Worm (Caenorhabditis elegans) whole organism, L1 larva: ENCODE data around the gene rpb-6.

Experiments
- C34B4.2 ChIP-seq: sonication (generic microtip); optimal IDR thresholded peaks from 2 replicates; lab custom pipeline; 2017; ENCODE audit warnings: mild to moderate bottlenecking, missing genetic modification characterization, missing compliant biosample characterization
- aha-1 ChIP-seq: fragments of 150-350 bp; optimal IDR thresholded peaks from 2 replicates; lab custom pipeline; 2014; ENCODE audit warnings: missing biosample characterization, missing genetic modification characterization
- aly-2 ChIP-seq: fragments of 150-350 bp; optimal IDR thresholded peaks from 2 replicates; lab custom pipeline; 2014; ENCODE audit warnings: missing biosample characterization, missing genetic modification characterization
- ama-1 ChIP-seq: fragments of 150-350 bp; optimal IDR thresholded peaks from 2 replicates; lab custom pipeline; 2014
- blmp-1 ChIP-seq: fragments of 150-350 bp; optimal IDR thresholded peaks from 2 replicates; lab custom pipeline; 2014; ENCODE audit warnings: missing biosample characterization, missing genetic modification characterization
- ceh-63 ChIP-seq: fragments of 200-800 bp; sonication (Bioruptor generic); optimal IDR thresholded peaks from 2 replicates; lab custom pipeline; 2018; ENCODE audit warnings: mild to moderate bottlenecking, missing genetic modification characterization, missing compliant biosample characterization
- ceh-8 ChIP-seq: fragments of 200-800 bp; sonication (Bioruptor generic); optimal IDR thresholded peaks from 2 replicates; lab custom pipeline; 2018; ENCODE audit warnings: mild to moderate bottlenecking, missing genetic modification characterization, moderate library complexity, missing compliant biosample characterization
- ceh-82 ChIP-seq, 3 experiments: fragments of 150-350 bp in 1 of 3; sonication (generic microtip) in 2 of 3; optimal IDR thresholded peaks; 2 replicates each; lab custom pipeline; 2014 to 2017; ENCODE audit warnings: missing biosample characterization in 3 of 3, missing genetic modification characterization in 3 of 3
- ces-1 ChIP-seq: fragments of 150-350 bp; optimal IDR thresholded peaks from 2 replicates; lab custom pipeline; 2014; ENCODE audit warnings: missing biosample characterization, missing genetic modification reagents, missing genetic modification characterization
- dpl-1 ChIP-seq, 3 experiments: fragments of 150-350 bp in 2 of 3; sonication (generic microtip) in 1 of 3; optimal IDR thresholded peaks; 2 replicates each; lab custom pipeline; 2014 to 2017; ENCODE audit warnings: missing biosample characterization in 3 of 3, missing genetic modification characterization in 3 of 3, missing genetic modification reagents in 3 of 3
- efl-1 ChIP-seq, 4 experiments: fragments of 150-350 bp; optimal IDR thresholded peaks in 3 of 4; peaks in 1 of 4; 1 replicate in 1 of 4; 2 replicates in 3 of 4; lab custom pipeline; 2014; ENCODE audit warnings: missing biosample characterization in 2 of 4, missing genetic modification characterization in 2 of 4, missing genetic modification reagents in 2 of 4
- efl-3 ChIP-seq: fragments of 200-800 bp; sonication (Bioruptor generic); optimal IDR thresholded peaks from 2 replicates; lab custom pipeline; 2018; ENCODE audit warnings: mild to moderate bottlenecking, missing genetic modification characterization, missing compliant biosample characterization
- egl-13 ChIP-seq: sonication (generic microtip); optimal IDR thresholded peaks from 2 replicates; lab custom pipeline; 2016; ENCODE audit warnings: missing genotype, missing genetic modification reagents, missing genetic modification characterization, missing compliant biosample characterization
- elt-2 ChIP-seq: sonication (generic microtip); optimal IDR thresholded peaks from 2 replicates; lab custom pipeline; 2016; ENCODE audit warnings: missing genetic modification characterization, mild to moderate bottlenecking, inconsistent platforms, missing compliant biosample characterization, missing genetic modification reagents
- ets-5 ChIP-seq: fragments of 200-800 bp; sonication (Bioruptor generic); IDR thresholded peaks from 2 replicates; pipeline ENCODE4 v1.3.6; 2022; ENCODE audit warnings: missing genetic modification characterization, missing compliant biosample characterization
- fkh-8 ChIP-seq: sonication (generic microtip); optimal IDR thresholded peaks from 2 replicates; lab custom pipeline; 2016; ENCODE audit warnings: mild to moderate bottlenecking, missing genetic modification characterization, missing compliant biosample characterization
- fos-1 ChIP-seq: fragments of 150-350 bp; optimal IDR thresholded peaks from 2 replicates; lab custom pipeline; 2014; ENCODE audit warnings: missing biosample characterization, missing genetic modification characterization
- hlh-17 ChIP-seq: fragments of 200-800 bp; sonication (Bioruptor generic); optimal IDR thresholded peaks from 2 replicates; lab custom pipeline; 2018; ENCODE audit warnings: missing genetic modification characterization, mild to moderate bottlenecking, missing compliant biosample characterization, moderate library complexity, borderline replicate concordance
- hlh-4 ChIP-seq: sonication (generic microtip); optimal IDR thresholded peaks from 2 replicates; lab custom pipeline; 2016; ENCODE audit warnings: mild to moderate bottlenecking, missing genetic modification characterization, missing compliant biosample characterization
- hpl-2 ChIP-seq: fragments of 150-350 bp; optimal IDR thresholded peaks from 2 replicates; lab custom pipeline; 2014; ENCODE audit warnings: missing biosample characterization, missing genetic modification reagents, missing genetic modification characterization
- irx-1 ChIP-seq: sonication (generic microtip); optimal IDR thresholded peaks from 2 replicates; lab custom pipeline; 2016; ENCODE audit warnings: missing genetic modification characterization, missing compliant biosample characterization
- isw-1 ChIP-seq: fragments of 200-800 bp; sonication (Bioruptor generic); IDR thresholded peaks from 2 replicates; pipeline ENCODE4 v1.3.6; 2022; ENCODE audit warnings: missing genetic modification characterization, missing compliant biosample characterization
- lin-14 ChIP-seq: fragments of 200-800 bp; sonication (Bioruptor generic); optimal IDR thresholded peaks from 2 replicates; lab custom pipeline; 2018; ENCODE audit warnings: mild to moderate bottlenecking, missing genetic modification characterization, moderate library complexity, missing compliant biosample characterization
- lin-15B ChIP-seq: fragments of 150-350 bp; sonication (generic microtip); optimal IDR thresholded peaks from 3 replicates; lab custom pipeline; 2014; ENCODE audit warnings: missing biosample characterization, missing genetic modification characterization
- lin-39 ChIP-seq: fragments of 150-350 bp; optimal IDR thresholded peaks from 2 replicates; lab custom pipeline; 2014; ENCODE audit warnings: missing biosample characterization, missing genetic modification reagents, missing genetic modification characterization
- lir-3 ChIP-seq: sonication (generic microtip); optimal IDR thresholded peaks from 2 replicates; lab custom pipeline; 2016; ENCODE audit warnings: mild to moderate bottlenecking, missing genetic modification characterization, moderate library complexity, missing compliant biosample characterization; ENCODE audit not compliant: poor library complexity
- lsy-2 ChIP-seq, 2 experiments: fragments of 150-350 bp; optimal IDR thresholded peaks; 2 replicates each; lab custom pipeline; 2014; ENCODE audit warnings: missing biosample characterization in 2 of 2, missing genetic modification characterization in 2 of 2
- mab-9 ChIP-seq: fragments of 200-800 bp; sonication (Bioruptor generic); IDR thresholded peaks from 2 replicates; pipeline ENCODE4 v1.3.6; 2022; ENCODE audit warnings: missing genetic modification reagents, missing genetic modification characterization, missing compliant biosample characterization
- mdl-1 ChIP-seq, 2 experiments: fragments of 150-350 bp; optimal IDR thresholded peaks; 2 replicates each; lab custom pipeline; 2014 to 2017; ENCODE audit warnings: missing biosample characterization in 2 of 2, missing genetic modification characterization in 2 of 2, inconsistent platforms in 1 of 2
- mef-2 ChIP-seq: fragments of 150-350 bp; optimal IDR thresholded peaks from 2 replicates; lab custom pipeline; 2014; ENCODE audit warnings: missing biosample characterization, missing genetic modification characterization
- mep-1 ChIP-seq: fragments of 150-350 bp; optimal IDR thresholded peaks from 2 replicates; lab custom pipeline; 2014; ENCODE audit warnings: missing biosample characterization, missing genetic modification characterization
- nhr-11 ChIP-seq: fragments of 150-350 bp; optimal IDR thresholded peaks from 2 replicates; lab custom pipeline; 2014; ENCODE audit warnings: missing biosample characterization, missing genetic modification characterization
- nhr-12 ChIP-seq: sonication (generic microtip); optimal IDR thresholded peaks from 2 replicates; lab custom pipeline; 2017; ENCODE audit warnings: missing biosample characterization, missing genetic modification characterization
- nhr-19 ChIP-seq: fragments of 200-800 bp; sonication (Bioruptor generic); conservative IDR thresholded peaks from 2 replicates; pipeline ENCODE4 v1.3.6; 2022; ENCODE audit warnings: missing genetic modification characterization, missing compliant biosample characterization
- nhr-237 ChIP-seq: fragments of 150-350 bp; optimal IDR thresholded peaks from 2 replicates; lab custom pipeline; 2014; ENCODE audit warnings: missing biosample characterization, missing genetic modification characterization
- nhr-47 ChIP-seq: sonication (generic microtip); optimal IDR thresholded peaks from 2 replicates; lab custom pipeline; 2016; ENCODE audit warnings: mild to moderate bottlenecking, missing genetic modification characterization, moderate library complexity, missing compliant biosample characterization
- nhr-71 ChIP-seq: sonication (generic microtip); optimal IDR thresholded peaks from 2 replicates; lab custom pipeline; 2016; ENCODE audit warnings: mild to moderate bottlenecking, missing genetic modification characterization, moderate library complexity, missing compliant biosample characterization
- nhr-77 ChIP-seq: fragments of 150-350 bp; optimal IDR thresholded peaks from 2 replicates; lab custom pipeline; 2014; ENCODE audit warnings: missing biosample characterization, missing genetic modification characterization
- nhr-90 ChIP-seq: sonication (generic microtip); optimal IDR thresholded peaks from 2 replicates; lab custom pipeline; 2016; ENCODE audit warnings: mild to moderate bottlenecking, missing genetic modification characterization, missing compliant biosample characterization; ENCODE audit not compliant: poor library complexity
- pag-3 ChIP-seq: sonication (generic microtip); optimal IDR thresholded peaks from 2 replicates; lab custom pipeline; 2017; ENCODE audit warnings: missing genetic modification characterization, mild to moderate bottlenecking, missing compliant biosample characterization, antibody characterized with exemption, borderline replicate concordance; ENCODE audit not compliant: insufficient read depth
- pax-3 ChIP-seq: fragments of 200-800 bp; sonication (Bioruptor generic); optimal IDR thresholded peaks from 2 replicates; lab custom pipeline; 2018; ENCODE audit warnings: mild to moderate bottlenecking, missing genetic modification characterization, moderate library complexity, missing compliant biosample characterization
- pqm-1 ChIP-seq: sonication (generic microtip); optimal IDR thresholded peaks from 3 replicates; lab custom pipeline; 2017; ENCODE audit warnings: missing biosample characterization, missing genetic modification characterization
- rnt-1 ChIP-seq: sonication (generic microtip); optimal IDR thresholded peaks from 2 replicates; lab custom pipeline; 2016; ENCODE audit warnings: mild to moderate bottlenecking, missing genetic modification characterization, moderate library complexity, missing compliant biosample characterization
- sox-4 ChIP-seq: sonication (generic microtip); optimal IDR thresholded peaks from 2 replicates; lab custom pipeline; 2016; ENCODE audit warnings: missing genetic modification characterization, missing compliant biosample characterization
- tlp-1 ChIP-seq: fragments of 150-350 bp; optimal IDR thresholded peaks from 2 replicates; lab custom pipeline; 2014; ENCODE audit warnings: missing biosample characterization, missing genetic modification characterization
- unc-98 ChIP-seq: fragments of 200-800 bp; sonication (Bioruptor generic); IDR thresholded peaks from 2 replicates; pipeline ENCODE4 v1.3.6; 2022; ENCODE audit warnings: missing genetic modification characterization, missing compliant biosample characterization
- xbp-1 ChIP-seq: sonication (generic microtip); optimal IDR thresholded peaks from 2 replicates; lab custom pipeline; 2016; ENCODE audit warnings: missing genetic modification characterization, missing compliant biosample characterization
- zag-1 ChIP-seq: fragments of 150-350 bp; optimal IDR thresholded peaks from 2 replicates; lab custom pipeline; 2014; ENCODE audit warnings: missing biosample characterization, missing genetic modification characterization
- ztf-11 ChIP-seq, 2 experiments: sonication (generic microtip); optimal IDR thresholded peaks; 2 replicates each; lab custom pipeline; 2016 to 2017; ENCODE audit warnings: missing genetic modification characterization in 2 of 2, missing biosample characterization in 1 of 2, missing compliant biosample characterization in 1 of 2
- ztf-4 ChIP-seq: fragments of 150-350 bp; optimal IDR thresholded peaks from 2 replicates; lab custom pipeline; 2014; ENCODE audit warnings: missing biosample characterization, missing genetic modification characterization

The rpb-6 gene

DNA sequence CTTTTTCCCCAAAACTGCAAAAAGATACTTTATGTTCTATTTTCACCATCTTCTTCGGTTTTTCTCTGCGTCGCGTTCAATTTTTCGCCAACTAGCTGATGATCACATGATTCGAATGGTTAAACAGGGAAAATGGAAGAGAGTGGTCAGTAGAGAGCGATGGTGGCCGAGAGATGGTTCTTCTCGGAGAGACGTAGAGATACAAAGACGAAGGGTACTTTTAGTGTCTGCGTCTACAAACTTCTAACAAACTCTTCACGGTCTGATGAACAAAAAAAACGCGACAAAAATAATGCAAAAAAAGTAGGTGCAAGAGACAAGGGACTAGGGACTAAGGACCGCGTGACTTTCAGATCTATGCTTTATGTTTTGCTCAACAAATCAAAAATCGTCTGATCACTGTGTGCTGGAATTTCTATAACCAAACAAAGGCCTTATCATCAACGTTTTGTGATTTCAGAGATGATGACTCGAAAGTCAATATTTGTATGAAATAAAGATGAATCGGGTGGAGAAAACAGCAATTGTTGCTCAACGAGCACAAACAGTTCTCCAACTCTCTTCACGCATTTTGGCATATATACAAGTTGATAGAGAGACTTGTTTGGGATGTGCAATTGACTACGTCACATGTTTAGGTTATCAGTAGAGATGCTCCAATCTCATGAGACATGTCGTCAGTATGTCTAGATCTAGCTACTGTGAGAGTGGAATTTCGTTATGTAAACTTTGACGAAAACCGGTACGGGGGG lies 27.0 kb upstream of the rpb-6 start:
- TF ChIP-seq fkh-8 (tag; lab: Kevin White, UChicago) (peak; percentile 95), pqm-1 (tag; lab: Kevin White, UChicago) (no peak), nhr-12 (tag; lab: Kevin White, UChicago) (no peak), sox-4 (tag; lab: Kevin White, UChicago) (peak; percentile 72), ztf-11 (tag; optimal IDR thresholded peaks at IDR 0.05; lab: Kevin White, UChicago) (peak in 1 of 2 experiments; percentile 66), ets-5 (GFP tag; lab: Robert Waterston, UW) (no peak), isw-1 (GFP tag; lab: Robert Waterston, UW) (peak; percentile 80), mab-9 (GFP tag; lab: Robert Waterston, UW) (peak; percentile 68), ceh-8 (GFP tag; lab: Kevin White, UChicago) (peak; percentile 85), mef-2 (tag; lab: Kevin White, UChicago) (peak; percentile 94), fos-1 (peak; percentile 91), lir-3 (tag; lab: Kevin White, UChicago) (peak; percentile 81), mdl-1 (tag; optimal IDR thresholded peaks at IDR 0.05; lab: Kevin White, UChicago) (peak; percentile 32 to 96), egl-13 (tag; lab: Kevin White, UChicago) (peak; percentile 81), nhr-90 (peak; percentile 95), ceh-63 (peak; percentile 21), nhr-77 (tag; lab: Kevin White, UChicago) (peak; percentile 89), efl-1 (optimal IDR thresholded peaks at IDR 0.05; lab: Kevin White, UChicago) (peak; percentile 87 to 91), efl-1 (GFP tag; optimal IDR thresholded peaks at IDR 0.05 in 1 of 2; lab: Kevin White, UChicago) (peak; percentile 60 to 97), ceh-82 (tag; optimal IDR thresholded peaks at IDR 0.05; lab: Kevin White, UChicago) (peak; percentile 81 to 88 (median 87)), aha-1 (peak; percentile 87), nhr-47 (tag; lab: Kevin White, UChicago) (peak; percentile 97), lin-39 (tag; lab: Kevin White, UChicago) (peak; percentile 85), aly-2 (peak; percentile 97), elt-2 (peak; percentile 62), efl-3 (GFP tag; lab: Kevin White, UChicago) (peak; percentile 33), dpl-1 (GFP tag; optimal IDR thresholded peaks at IDR 0.05; lab: Kevin White, UChicago) (peak; percentile 67 to 75 (median 72)), xbp-1 (tag; lab: Kevin White, UChicago) (peak; percentile 90), nhr-11 (tag; lab: Kevin White, UChicago) (peak; percentile 99), lin-15B (tag; lab: Kevin White, UChicago) (no peak), hpl-2 (peak; percentile 93), irx-1 (tag; lab: Kevin White, UChicago) (peak; percentile 91), C34B4.2 (tag; lab: Kevin White, UChicago) (no peak), lsy-2 (tag; optimal IDR thresholded peaks at IDR 0.05; lab: Kevin White, UChicago) (peak; percentile 92 to 96), pag-3 (tag; lab: Kevin White, UChicago) (no peak), nhr-237 (tag; lab: Kevin White, UChicago) (peak; percentile 92), ces-1 (GFP tag; lab: Kevin White, UChicago) (no peak), mep-1 (tag; lab: Kevin White, UChicago) (peak; percentile 99), hlh-4 (tag; lab: Kevin White, UChicago) (no peak), rnt-1 (tag; lab: Kevin White, UChicago) (peak; percentile 88), blmp-1 (peak; percentile 96), unc-98 (GFP tag; lab: Robert Waterston, UW) (no peak), pax-3 (peak; percentile 88), nhr-71 (peak; percentile 99), hlh-17 (no peak), ama-1 (lab: Kevin White, UChicago) (peak; percentile 97), tlp-1 (tag; lab: Kevin White, UChicago) (no peak), ztf-4 (tag; lab: Kevin White, UChicago) (peak; percentile 95), lin-14 (GFP tag; lab: Kevin White, UChicago) (peak; percentile 99), zag-1 (peak; percentile 63), nhr-19 (GFP tag; lab: Robert Waterston, UW) (peak; percentile 94)
